Worm (Caenorhabditis elegans) whole organism, early embryonic: ENCODE measurements around the gene tmem-138.

Experiments used
- B0310.2 ChIP-seq: sonication (generic microtip); optimal IDR thresholded peaks from 2 replicates; lab custom pipeline; 2016; ENCODE audit warnings: mild to moderate bottlenecking, missing genetic modification characterization, missing compliant biosample characterization
- F13C5.2 ChIP-seq: sonication (generic microtip); optimal IDR thresholded peaks from 2 replicates; lab custom pipeline; 2017; ENCODE audit warnings: mild to moderate bottlenecking, missing genetic modification characterization, inconsistent platforms, missing compliant biosample characterization
- aly-1 ChIP-seq: sonication (generic microtip); optimal IDR thresholded peaks from 2 replicates; lab custom pipeline; 2016; ENCODE audit warnings: missing genetic modification characterization, missing compliant biosample characterization
- ama-1 ChIP-seq: fragments of 150-350 bp; optimal IDR thresholded peaks from 2 replicates; lab custom pipeline; 2014
- ceh-13 ChIP-seq: fragments of 200-800 bp; sonication (Bioruptor generic); optimal IDR thresholded peaks from 2 replicates; lab custom pipeline; 2018; ENCODE audit warnings: mild to moderate bottlenecking, missing genetic modification characterization, missing compliant biosample characterization
- ceh-36 ChIP-seq: sonication (generic microtip); optimal IDR thresholded peaks from 2 replicates; lab custom pipeline; 2016; ENCODE audit warnings: missing genetic modification characterization, inconsistent platforms, missing compliant biosample characterization
- ets-7 ChIP-seq: sonication (generic microtip); optimal IDR thresholded peaks from 2 replicates; lab custom pipeline; 2016; ENCODE audit warnings: missing genotype, missing genetic modification characterization, missing compliant biosample characterization
- flt-1 ChIP-seq: fragments of 200-800 bp; sonication (Bioruptor generic); IDR thresholded peaks from 2 replicates; pipeline ENCODE4 v1.3.6; 2022; ENCODE audit warnings: missing genetic modification characterization, missing compliant biosample characterization
- hmbx-1 ChIP-seq: sonication (generic microtip); optimal IDR thresholded peaks from 2 replicates; lab custom pipeline; 2016; ENCODE audit warnings: mild to moderate bottlenecking, missing genetic modification characterization, missing compliant biosample characterization
- hmg-4 ChIP-seq: fragments of 200-800 bp; sonication (Bioruptor generic); optimal IDR thresholded peaks from 2 replicates; lab custom pipeline; 2018; ENCODE audit warnings: mild to moderate bottlenecking, missing genetic modification characterization, missing compliant biosample characterization
- hnd-1 ChIP-seq: sonication (generic microtip); optimal IDR thresholded peaks from 2 replicates; lab custom pipeline; 2016; ENCODE audit warnings: missing genetic modification characterization, missing compliant biosample characterization
- pes-1 ChIP-seq: fragments of 200-800 bp; sonication (Bioruptor generic); IDR thresholded peaks from 2 replicates; pipeline ENCODE4 v1.3.6; 2022; ENCODE audit warnings: missing genetic modification reagents, missing genetic modification characterization, missing compliant biosample characterization
- scrt-1 ChIP-seq: fragments of 200-800 bp; sonication (Bioruptor generic); IDR thresholded peaks from 2 replicates; pipeline ENCODE4 v1.3.6; 2022; ENCODE audit warnings: missing genetic modification characterization, missing compliant biosample characterization
- sea-1 ChIP-seq: fragments of 200-800 bp; sonication (Bioruptor generic); conservative IDR thresholded peaks from 2 replicates; pipeline ENCODE4 v1.3.6; 2022; ENCODE audit warnings: missing genetic modification characterization, missing compliant biosample characterization
- tbx-11 ChIP-seq: fragments of 200-800 bp; sonication (Bioruptor generic); IDR thresholded peaks from 2 replicates; pipeline ENCODE4 v1.3.6; 2022; ENCODE audit warnings: missing genetic modification characterization, missing compliant biosample characterization
- tbx-37 ChIP-seq: fragments of 200-800 bp; sonication (Bioruptor generic); conservative IDR thresholded peaks from 2 replicates; pipeline ENCODE4 v1.3.6; 2022; ENCODE audit warnings: missing genetic modification reagents, missing genetic modification characterization, missing compliant biosample characterization
- tra-4 ChIP-seq: sonication (generic microtip); optimal IDR thresholded peaks from 2 replicates; lab custom pipeline; 2017; ENCODE audit warnings: missing genetic modification characterization, missing compliant biosample characterization

The tmem-138 gene

ce11 chrII:8149930-8150329 lies 7.2 kb upstream of the tmem-138 start, which contains the start of gene F10B5.3:
TSS of gene F10B5.3 (minus strand) at chrII:8150030.
- no peak for TF ChIP-seq ets-7 (tag; lab: Kevin White, UChicago)
- no peak for TF ChIP-seq hnd-1 (tag; lab: Kevin White, UChicago)
- TF ChIP-seq hmg-4 (GFP tag; lab: Kevin White, UChicago) = no peak
- TF ChIP-seq flt-1 (GFP tag; lab: Robert Waterston, UW) = no peak
- TF ChIP-seq B0310.2 (tag; lab: Kevin White, UChicago) = no peak
- TF ChIP-seq scrt-1 (GFP tag; lab: Robert Waterston, UW) = no peak
- TF ChIP-seq hmbx-1 (tag; lab: Kevin White, UChicago) = no peak
- TF ChIP-seq pes-1 = no peak
- no peak for TF ChIP-seq tbx-37 (GFP tag; lab: Robert Waterston, UW)
- TF ChIP-seq F13C5.2 (tag; lab: Kevin White, UChicago) = no peak
- TF ChIP-seq tbx-11 (GFP tag; lab: Robert Waterston, UW) = no peak
- no peak for TF ChIP-seq ama-1
- no peak for TF ChIP-seq tra-4
- no peak for TF ChIP-seq ceh-36 (tag; lab: Kevin White, UChicago)
- TF ChIP-seq sea-1 (GFP tag; lab: Robert Waterston, UW) = no peak
- TF ChIP-seq ceh-13 (GFP tag; lab: Kevin White, UChicago) = no peak

ce11 chrII:8152711-8153325 lies 4.3 kb upstream of the tmem-138 start:
- TF ChIP-seq pes-1 = no peak
- TF ChIP-seq ceh-13 (GFP tag; lab: Kevin White, UChicago) = no peak
- TF ChIP-seq tbx-37 (GFP tag; lab: Robert Waterston, UW) = no peak
- TF ChIP-seq aly-1 (tag; lab: Kevin White, UChicago) = no peak
- no peak for TF ChIP-seq hmbx-1 (tag; lab: Kevin White, UChicago)
- no peak for TF ChIP-seq ets-7 (tag; lab: Kevin White, UChicago)
- TF ChIP-seq hnd-1 (tag; lab: Kevin White, UChicago) = no peak
- TF ChIP-seq hmg-4 (GFP tag; lab: Kevin White, UChicago) = no peak
- no peak for TF ChIP-seq tra-4
- TF ChIP-seq F13C5.2 (tag; lab: Kevin White, UChicago) = no peak
- no peak for TF ChIP-seq ama-1

- TF ChIP-seq hmg-4 (GFP tag; lab: Kevin White, UChicago) (no peak), scrt-1 (GFP tag; lab: Robert Waterston, UW) (no peak), tbx-37 (GFP tag; lab: Robert Waterston, UW) (no peak), ceh-13 (GFP tag; lab: Kevin White, UChicago) (no peak), ama-1 (no peak)
These were observed 868 bp downstream of the tmem-138 start, which contains the start of gene pch-2 for ce11 chrII:8157991-8158390. TSS of gene pch-2 (plus strand) at chrII:8158349.

ce11 chrII:8160916-8161315 lies 3.8 kb downstream of the tmem-138 start:
- TF ChIP-seq ceh-36 (tag; lab: Kevin White, UChicago) (no peak), tbx-37 (GFP tag; lab: Robert Waterston, UW) (no peak), F13C5.2 (tag; lab: Kevin White, UChicago) (no peak)

ce11 chrII:8162120-8162648 lies 5.1 kb downstream of the tmem-138 start, which contains the start of the genes emb-27 and rrf-3:
TSS of gene emb-27 (minus strand) at chrII:8162170.
TSS of gene rrf-3 (plus strand) at chrII:8162465.
- TF ChIP-seq F13C5.2 (tag; lab: Kevin White, UChicago) (no peak), hmg-4 (GFP tag; lab: Kevin White, UChicago) (no peak), B0310.2 (tag; lab: Kevin White, UChicago) (no peak), aly-1 (tag; lab: Kevin White, UChicago) (no peak), ama-1 (no peak), ceh-13 (GFP tag; lab: Kevin White, UChicago) (no peak), hmbx-1 (tag; lab: Kevin White, UChicago) (no peak), flt-1 (GFP tag; lab: Robert Waterston, UW) (no peak), ceh-36 (tag; lab: Kevin White, UChicago) (no peak)

ce11 chrII:8169283-8169682 lies 12.2 kb downstream of the tmem-138 start, which contains the start of gene T05C12.15:
TSS of gene T05C12.15 (plus strand) at chrII:8169583.
- TF ChIP-seq tra-4 (no peak), tbx-11 (GFP tag; lab: Robert Waterston, UW) (no peak), B0310.2 (tag; lab: Kevin White, UChicago) (no peak), sea-1 (GFP tag; lab: Robert Waterston, UW) (no peak), ceh-13 (GFP tag; lab: Kevin White, UChicago) (no peak), scrt-1 (GFP tag; lab: Robert Waterston, UW) (no peak)

- TF ChIP-seq sea-1 (GFP tag; lab: Robert Waterston, UW) (no peak), tbx-37 (GFP tag; lab: Robert Waterston, UW) (no peak), pes-1 (no peak), B0310.2 (tag; lab: Kevin White, UChicago) (no peak), hmg-4 (GFP tag; lab: Kevin White, UChicago) (no peak)
These were observed 13.3 kb downstream of the tmem-138 start, which contains the start of gene T05C12.11 for ce11 chrII:8170374-8170773. TSS of gene T05C12.11 (minus strand) at chrII:8170474.

ce11 chrII:8173449-8173848 lies 16.3 kb downstream of the tmem-138 start, which contains the start of the genes decr-1.3 and T05C12.1:
TSS of gene decr-1.3 (minus strand) at chrII:8173549.
TSS of gene T05C12.1 (plus strand) at chrII:8173680.
- TF ChIP-seq ama-1 (no peak), tbx-37 (GFP tag; lab: Robert Waterston, UW) (no peak), pes-1 (no peak), B0310.2 (tag; lab: Kevin White, UChicago) (no peak), tra-4 (no peak)
